Worm (Caenorhabditis elegans): Measurements from ENCODE around the gene atgl-1.

DNA sequence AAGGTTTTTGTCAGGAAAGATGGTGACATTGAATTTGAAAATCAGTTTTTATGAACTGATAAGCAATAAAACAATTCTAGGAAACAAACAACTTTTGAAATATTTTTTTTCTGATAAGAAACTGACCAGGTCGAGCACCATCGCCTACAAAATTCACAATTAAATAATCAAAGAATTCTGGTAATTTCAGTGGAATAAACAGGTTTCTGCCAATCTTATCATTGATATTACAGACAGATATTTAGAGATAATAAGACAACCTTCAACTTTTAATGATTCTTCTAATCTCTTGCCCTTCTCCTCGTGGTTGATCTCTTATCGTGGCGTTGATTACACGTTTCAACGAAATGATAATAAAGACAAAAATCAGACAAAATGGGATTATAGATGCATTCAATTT, 22.9 kb downstream of the atgl-1 start:
- TF ChIP-seq bed-1 (GFP tag; IDR thresholded peaks at IDR 0.05) (no peak), C06A6.2 (GFP tag; conservative IDR thresholded peaks at IDR 0.05) (no peak), lir-1 (GFP tag; conservative IDR thresholded peaks at IDR 0.05) (no peak), ama-1 (optimal IDR thresholded peaks at IDR 0.05) (no peak), ama-1 (GFP tag; optimal IDR thresholded peaks at IDR 0.05) (no peak), bed-2 (GFP tag; IDR thresholded peaks at IDR 0.05) (no peak)
